Worm (Caenorhabditis elegans): ENCODE measurements around the gene nhr-156.

The nhr-156 gene

ce11 chrV:3945053-3945452, 39.1 kb downstream of the nhr-156 start, which contains the start of gene cyp-35B3:
TSS of gene cyp-35B3 (plus strand) at chrV:3945353.
- TF ChIP-seq unc-55 (GFP tag; optimal IDR thresholded peaks at IDR 0.05): no peak

- TF ChIP-seq ahr-1 (tag; optimal IDR thresholded peaks at IDR 0.05): no peak
- TF ChIP-seq C38D4.7 (GFP tag; optimal IDR thresholded peaks at IDR 0.05): no peak
- no peak for TF ChIP-seq madf-2 (tag; optimal IDR thresholded peaks at IDR 0.05)
- TF ChIP-seq elt-4 (tag; optimal IDR thresholded peaks at IDR 0.05): no peak
- TF ChIP-seq ceh-22 (tag; optimal IDR thresholded peaks at IDR 0.05): no peak
- TF ChIP-seq nhr-232 (tag; optimal IDR thresholded peaks at IDR 0.05): no peak
- no peak for TF ChIP-seq ama-1 (optimal IDR thresholded peaks at IDR 0.05)
- TF ChIP-seq gmeb-2 (tag; optimal IDR thresholded peaks at IDR 0.05): no peak
- TF ChIP-seq ceh-30 (tag; optimal IDR thresholded peaks at IDR 0.05): no peak
- no peak for TF ChIP-seq rnt-1 (tag; optimal IDR thresholded peaks at IDR 0.05)
- no peak for TF ChIP-seq hlh-8 (tag; optimal IDR thresholded peaks at IDR 0.05)
- no peak for TF ChIP-seq fkh-10 (GFP tag; optimal IDR thresholded peaks at IDR 0.05)
- TF ChIP-seq lim-6 (tag; optimal IDR thresholded peaks at IDR 0.05): no peak
- TF ChIP-seq unc-55 (GFP tag; optimal IDR thresholded peaks at IDR 0.05): no peak
- no peak for TF ChIP-seq F13H6.1 (tag; optimal IDR thresholded peaks at IDR 0.05)
- TF ChIP-seq nhr-11 (tag; optimal IDR thresholded peaks at IDR 0.05): no peak
- TF ChIP-seq hlh-15 (tag; optimal IDR thresholded peaks at IDR 0.05): no peak
Measured at ce11 chrV:3949723-3950122, 43.8 kb downstream of the nhr-156 start, which contains the start of gene dach-1. TSS of gene dach-1 (plus strand) at chrV:3950023.

- TF ChIP-seq K09A11.1 (tag; optimal IDR thresholded peaks at IDR 0.05; ENCODE audit: insufficient read depth): no peak
- TF ChIP-seq fkh-6 (tag; optimal IDR thresholded peaks at IDR 0.05): no peak
- no peak for TF ChIP-seq ama-1 (optimal IDR thresholded peaks at IDR 0.05)
- TF ChIP-seq ceh-9 (tag; optimal IDR thresholded peaks at IDR 0.05): no peak
- TF ChIP-seq hlh-8 (tag; optimal IDR thresholded peaks at IDR 0.05): no peak
- no peak for TF ChIP-seq ets-4 (tag; optimal IDR thresholded peaks at IDR 0.05)
- TF ChIP-seq eyg-1 (tag; optimal IDR thresholded peaks at IDR 0.05): no peak
- no peak for TF ChIP-seq madf-2 (tag; optimal IDR thresholded peaks at IDR 0.05)
- TF ChIP-seq rnt-1 (tag; optimal IDR thresholded peaks at IDR 0.05): no peak
- TF ChIP-seq tbx-7 (tag; optimal IDR thresholded peaks at IDR 0.05): no peak
- TF ChIP-seq nhr-232 (tag; optimal IDR thresholded peaks at IDR 0.05): no peak
- no peak for TF ChIP-seq sox-2 (GFP tag; IDR thresholded peaks at IDR 0.05)
- no peak for TF ChIP-seq sox-4 (tag; optimal IDR thresholded peaks at IDR 0.05)
- no peak for TF ChIP-seq syd-9 (tag; optimal IDR thresholded peaks at IDR 0.05)
- no peak for TF ChIP-seq pat-9 (tag; optimal IDR thresholded peaks at IDR 0.05)
- no peak for TF ChIP-seq unc-55 (GFP tag; optimal IDR thresholded peaks at IDR 0.05)
- no peak for TF ChIP-seq che-1 (tag; optimal IDR thresholded peaks at IDR 0.05)
- TF ChIP-seq tbx-2 (tag; optimal IDR thresholded peaks at IDR 0.05): no peak
Measured at ce11 chrV:3953739-3954138, 47.8 kb downstream of the nhr-156 start, which contains the start of gene str-247. TSS of gene str-247 (plus strand) at chrV:3954039.

DNA sequence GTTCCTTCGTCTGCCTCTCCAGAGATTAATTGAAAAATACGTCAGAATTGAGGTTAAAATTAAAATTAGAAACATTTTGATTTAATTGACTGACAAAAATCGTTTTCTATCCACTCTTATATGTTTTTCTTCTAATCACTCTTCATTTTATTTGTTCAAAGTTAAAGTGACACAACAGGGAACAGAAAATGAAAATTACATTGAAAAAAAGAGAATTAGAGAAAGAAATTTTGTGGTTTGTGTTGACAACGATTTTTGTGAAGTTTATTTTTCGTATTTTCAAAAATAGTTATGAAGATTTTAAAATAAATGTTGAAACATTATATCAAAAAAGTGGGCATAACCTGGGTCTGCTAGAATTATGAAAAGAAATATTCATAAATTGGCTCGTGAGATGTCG, 51.7 kb downstream of the nhr-156 start, which contains the start of gene cyp-34A5:
TSS of gene cyp-34A5 (minus strand) at position 101 of the 400 bp plus-strand sequence.
- TF ChIP-seq pat-9 (tag; optimal IDR thresholded peaks at IDR 0.05) (no peak), pha-2 (tag; optimal IDR thresholded peaks at IDR 0.05) (no peak), C08G9.2 (tag; optimal IDR thresholded peaks at IDR 0.05) (no peak), C38D4.7 (GFP tag; optimal IDR thresholded peaks at IDR 0.05) (no peak), tbx-2 (tag; optimal IDR thresholded peaks at IDR 0.05) (no peak), ceh-14 (tag; optimal IDR thresholded peaks at IDR 0.05) (no peak), ref-2 (tag; optimal IDR thresholded peaks at IDR 0.05) (no peak), ets-4 (tag; optimal IDR thresholded peaks at IDR 0.05) (no peak), rnt-1 (tag; optimal IDR thresholded peaks at IDR 0.05) (no peak), npax-4 (tag; optimal IDR thresholded peaks at IDR 0.05) (no peak), madf-2 (tag; optimal IDR thresholded peaks at IDR 0.05) (no peak), ahr-1 (tag; optimal IDR thresholded peaks at IDR 0.05) (no peak), nhr-232 (tag; optimal IDR thresholded peaks at IDR 0.05) (no peak), K09A11.1 (tag; optimal IDR thresholded peaks at IDR 0.05; ENCODE audit: insufficient read depth) (no peak)

Measured in whole organism, late embryonic.